Worm (Caenorhabditis elegans) whole organism, L4 larva: ENCODE results near the gene srw-68.

Experiments
- ZK546.5 ChIP-seq, 2 experiments: sonication (generic microtip); optimal IDR thresholded peaks; 2 replicates each; lab custom pipeline; 2017; ENCODE audit warnings: missing biosample characterization in 2 of 2, missing genetic modification characterization in 2 of 2
- mep-1 ChIP-seq: fragments of 150-350 bp; sonication (generic microtip); optimal IDR thresholded peaks from 3 replicates; lab custom pipeline; 2014; ENCODE audit warnings: missing biosample characterization, missing genetic modification characterization
- nhr-48 ChIP-seq: sonication (generic microtip); optimal IDR thresholded peaks from 2 replicates; lab custom pipeline; 2016; ENCODE audit warnings: mild to moderate bottlenecking, missing genetic modification characterization, missing compliant biosample characterization
- pha-4 ChIP-seq, 2 experiments: fragments of 150-350 bp in 1 of 2; fragments of 200-800 bp in 1 of 2; sonication (Bioruptor generic) in 1 of 2; IDR thresholded peaks in 1 of 2; optimal IDR thresholded peaks in 1 of 2; 2 replicates each; pipeline versions ENCODE4 v1.3.6 to Lab custom; 2014 to 2022; ENCODE audit warnings: missing genetic modification characterization in 2 of 2, missing genetic modification reagents in 2 of 2, missing biosample characterization in 1 of 2, missing compliant biosample characterization in 1 of 2
- skn-1 ChIP-seq: fragments of 150-350 bp; optimal IDR thresholded peaks from 2 replicates; lab custom pipeline; 2014; ENCODE audit warnings: missing biosample characterization, missing genetic modification characterization
- unc-62 ChIP-seq, 3 experiments: fragments of 150-350 bp in 1 of 3; sonication (generic microtip); optimal IDR thresholded peaks in 2 of 3; peaks in 1 of 3; 1 replicate in 1 of 3; 2 replicates in 2 of 3; lab custom pipeline; 2014 to 2017; ENCODE audit warnings: missing biosample characterization in 3 of 3, missing genetic modification characterization in 3 of 3, missing genetic modification reagents in 3 of 3, missing genotype in 1 of 3

DNA sequence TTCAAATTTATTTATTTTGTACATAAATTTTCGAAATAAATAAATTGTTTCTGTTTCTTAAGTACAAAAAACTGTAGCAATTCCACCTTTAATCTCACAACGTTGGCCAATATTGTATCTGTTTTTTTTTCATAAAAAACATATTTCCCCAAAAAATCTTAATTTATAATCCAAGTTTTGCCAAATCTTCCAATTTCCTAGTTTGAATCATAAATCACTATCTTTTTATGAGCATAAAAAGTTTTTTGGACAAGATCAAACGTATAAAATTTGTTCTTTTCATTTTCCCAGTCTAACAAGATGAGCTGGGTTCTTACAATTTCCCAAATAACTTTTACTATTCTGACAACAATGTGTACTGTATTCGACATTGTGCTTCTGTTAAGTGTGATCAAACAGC is 6.3 kb downstream of the srw-68 start, which contains the start of gene srxa-4:
- TF ChIP-seq pha-4 (GFP tag; IDR thresholded peaks at IDR 0.05; lab: Robert Waterston, UW) = no peak
- TF ChIP-seq pha-4 (tag; optimal IDR thresholded peaks at IDR 0.05; lab: Kevin White, UChicago) = no peak
- TF ChIP-seq unc-62 (GFP tag; optimal IDR thresholded peaks at IDR 0.05 in 1 of 2; lab: Kevin White, UChicago) = no peak
- no peak for TF ChIP-seq unc-62 (tag; optimal IDR thresholded peaks at IDR 0.05; lab: Kevin White, UChicago)
- TF ChIP-seq skn-1 = no peak
- no peak for TF ChIP-seq mep-1 (tag; lab: Kevin White, UChicago)
- TF ChIP-seq nhr-48 (tag; lab: Kevin White, UChicago) = no peak
- TF ChIP-seq ZK546.5 (tag; optimal IDR thresholded peaks at IDR 0.05; lab: Kevin White, UChicago) = no peak
